Worm (Caenorhabditis elegans) whole organism, L3 larva: Measurements from ENCODE around the gene clec-263.

ENCODE experiments used
- ZK546.5 ChIP-seq: sonication (generic microtip); optimal IDR thresholded peaks from 2 replicates; lab custom pipeline; 2017; ENCODE audit warnings: missing biosample characterization, missing genetic modification characterization
- ama-1 ChIP-seq: fragments of 150-350 bp; optimal IDR thresholded peaks from 2 replicates; lab custom pipeline; 2018
- ceh-28 ChIP-seq: fragments of 150-350 bp; optimal IDR thresholded peaks from 2 replicates; lab custom pipeline; 2014; ENCODE audit warnings: missing biosample characterization, missing genetic modification reagents, missing genetic modification characterization
- ceh-9 ChIP-seq: sonication (generic microtip); optimal IDR thresholded peaks from 2 replicates; lab custom pipeline; 2018; ENCODE audit warnings: missing biosample characterization, missing genetic modification characterization
- daf-12 ChIP-seq: fragments of 150-350 bp; optimal IDR thresholded peaks from 2 replicates; lab custom pipeline; 2014; ENCODE audit warnings: missing biosample characterization, missing genetic modification reagents, missing genetic modification characterization
- elt-1 ChIP-seq: fragments of 150-350 bp; optimal IDR thresholded peaks from 2 replicates; lab custom pipeline; 2014; ENCODE audit warnings: missing biosample characterization, missing genetic modification characterization
- elt-2 ChIP-seq: sonication (generic microtip); optimal IDR thresholded peaks from 2 replicates; lab custom pipeline; 2016; ENCODE audit warnings: missing genetic modification reagents, mild to moderate bottlenecking, missing genetic modification characterization, missing compliant biosample characterization
- elt-3 ChIP-seq, 3 experiments: fragments of 150-350 bp in 1 of 3; sonication (generic microtip) in 2 of 3; optimal IDR thresholded peaks; 2 replicates in 2 of 3; 4 replicates in 1 of 3; lab custom pipeline; 2014 to 2017; ENCODE audit warnings: missing biosample characterization in 3 of 3, missing genetic modification characterization in 3 of 3
- fkh-10 ChIP-seq: sonication (generic microtip); optimal IDR thresholded peaks from 2 replicates; lab custom pipeline; 2017; ENCODE audit warnings: missing biosample characterization, missing genetic modification reagents, missing genetic modification characterization
- fkh-2 ChIP-seq: fragments of 150-350 bp; optimal IDR thresholded peaks from 2 replicates; lab custom pipeline; 2014; ENCODE audit warnings: missing biosample characterization, missing genetic modification reagents, missing genetic modification characterization
- fos-1 ChIP-seq: fragments of 150-350 bp; optimal IDR thresholded peaks from 2 replicates; lab custom pipeline; 2014; ENCODE audit warnings: missing biosample characterization, missing genetic modification characterization
- hmg-11 ChIP-seq: sonication (generic microtip); optimal IDR thresholded peaks from 2 replicates; lab custom pipeline; 2016; ENCODE audit warnings: missing genetic modification characterization, missing compliant biosample characterization
- jun-1 ChIP-seq: fragments of 150-350 bp; optimal IDR thresholded peaks from 2 replicates; lab custom pipeline; 2014; ENCODE audit warnings: missing biosample characterization, missing genetic modification reagents, missing genetic modification characterization
- lin-15B ChIP-seq: fragments of 150-350 bp; optimal IDR thresholded peaks from 2 replicates; lab custom pipeline; 2014; ENCODE audit warnings: missing biosample characterization, missing genetic modification characterization
- mdl-1 ChIP-seq: fragments of 150-350 bp; optimal IDR thresholded peaks from 2 replicates; lab custom pipeline; 2014; ENCODE audit warnings: missing biosample characterization, missing genetic modification characterization
- mml-1 ChIP-seq: fragments of 150-350 bp; sonication (generic microtip); optimal IDR thresholded peaks from 3 replicates; lab custom pipeline; 2014; ENCODE audit warnings: missing biosample characterization, missing genetic modification characterization
- nfya-1 ChIP-seq: sonication (generic microtip); optimal IDR thresholded peaks from 2 replicates; lab custom pipeline; 2017; ENCODE audit warnings: missing genetic modification characterization, mild to moderate bottlenecking, missing compliant biosample characterization, antibody characterized with exemption, moderate library complexity; ENCODE audit not compliant: insufficient read depth
- nhr-11 ChIP-seq: fragments of 150-350 bp; optimal IDR thresholded peaks from 2 replicates; lab custom pipeline; 2014; ENCODE audit warnings: missing biosample characterization, missing genetic modification characterization
- nhr-12 ChIP-seq: fragments of 150-350 bp; optimal IDR thresholded peaks from 2 replicates; lab custom pipeline; 2014; ENCODE audit warnings: missing biosample characterization, missing genetic modification characterization
- nhr-237 ChIP-seq: fragments of 150-350 bp; optimal IDR thresholded peaks from 2 replicates; lab custom pipeline; 2014; ENCODE audit warnings: missing biosample characterization, missing genetic modification characterization
- nhr-25 ChIP-seq: sonication (generic microtip); optimal IDR thresholded peaks from 2 replicates; lab custom pipeline; 2017; ENCODE audit warnings: missing biosample characterization, missing genetic modification characterization
- nhr-76 ChIP-seq: fragments of 150-350 bp; sonication (generic microtip); optimal IDR thresholded peaks from 5 replicates; lab custom pipeline; 2014; ENCODE audit warnings: missing biosample characterization, missing genetic modification characterization
- nhr-77 ChIP-seq: fragments of 150-350 bp; optimal IDR thresholded peaks from 2 replicates; lab custom pipeline; 2014; ENCODE audit warnings: missing biosample characterization, missing genetic modification characterization
- pha-4 ChIP-seq: fragments of 150-350 bp; optimal IDR thresholded peaks from 2 replicates; lab custom pipeline; 2014; ENCODE audit warnings: missing biosample characterization, missing genetic modification reagents, missing genetic modification characterization
- pqm-1 ChIP-seq: fragments of 150-350 bp; optimal IDR thresholded peaks from 2 replicates; lab custom pipeline; 2017; ENCODE audit warnings: missing biosample characterization, missing genetic modification characterization, inconsistent platforms
- sea-2 ChIP-seq: fragments of 150-350 bp; sonication (generic microtip); optimal IDR thresholded peaks from 4 replicates; lab custom pipeline; 2014; ENCODE audit warnings: missing biosample characterization, missing genetic modification reagents, missing genetic modification characterization
- skn-1 ChIP-seq: fragments of 150-350 bp; optimal IDR thresholded peaks from 2 replicates; lab custom pipeline; 2014; ENCODE audit warnings: missing biosample characterization, missing genetic modification characterization
- unc-39 ChIP-seq: sonication (generic microtip); optimal IDR thresholded peaks from 4 replicates; lab custom pipeline; 2017; ENCODE audit warnings: missing biosample characterization, missing genetic modification characterization
- zag-1 ChIP-seq: fragments of 150-350 bp; optimal IDR thresholded peaks from 2 replicates; lab custom pipeline; 2014; ENCODE audit warnings: missing biosample characterization, missing genetic modification characterization
- ztf-11 ChIP-seq: fragments of 150-350 bp; optimal IDR thresholded peaks from 2 replicates; lab custom pipeline; 2014; ENCODE audit warnings: missing biosample characterization, missing genetic modification characterization
- ztf-4 ChIP-seq: fragments of 150-350 bp; optimal IDR thresholded peaks from 2 replicates; lab custom pipeline; 2014; ENCODE audit warnings: missing biosample characterization, missing genetic modification characterization

clec-263 gene

ce11 chrV:20544610-20545009, 29.8 kb upstream of the clec-263 start:
- TF ChIP-seq ztf-11 = no peak
- no peak for TF ChIP-seq ceh-9
- no peak for TF ChIP-seq fkh-10 (GFP tag; lab: Kevin White, UChicago)
- TF ChIP-seq sea-2 = no peak
- TF ChIP-seq pha-4 (tag; lab: Kevin White, UChicago) = peak; percentile 16
- TF ChIP-seq elt-2 (tag; lab: Kevin White, UChicago) = peak; percentile 13
- TF ChIP-seq, all 47 proteins: peak for 2

ce11 chrV:20545742-20546141, 28.7 kb upstream of the clec-263 start:
- TF ChIP-seq elt-1 (tag; lab: Kevin White, UChicago) (no peak), nfya-1 (no peak), nhr-11 (tag; lab: Kevin White, UChicago) (no peak), nhr-77 (no peak), ceh-28 (no peak), nhr-25 (tag; lab: Kevin White, UChicago) (no peak), ztf-4 (tag; lab: Kevin White, UChicago) (no peak), pqm-1 (peak; percentile 71), mml-1 (no peak), mdl-1 (tag; lab: Kevin White, UChicago) (no peak), pha-4 (tag; lab: Kevin White, UChicago) (peak; percentile 53), elt-2 (tag; lab: Kevin White, UChicago) (peak; percentile 41), fkh-2 (tag; lab: Kevin White, UChicago) (no peak), daf-12 (tag; lab: Kevin White, UChicago) (no peak), lin-15B (tag; lab: Kevin White, UChicago) (no peak), ztf-11 (no peak)
- TF ChIP-seq, all 47 proteins: peak for 3

ce11 chrV:20547048-20547447, 27.4 kb upstream of the clec-263 start, which contains the start of gene Y38H6C.18:
TSS of gene Y38H6C.18 (minus strand) at chrV:20547148.
- TF ChIP-seq skn-1 (tag; lab: Kevin White, UChicago) (no peak), nfya-1 (no peak), ama-1 (lab: Kevin White, UChicago) (no peak), fkh-2 (tag; lab: Kevin White, UChicago) (no peak), ceh-9 (no peak), jun-1 (tag; lab: Kevin White, UChicago) (no peak), nhr-76 (tag; lab: Kevin White, UChicago) (no peak), fos-1 (tag; lab: Kevin White, UChicago) (no peak), daf-12 (tag; lab: Kevin White, UChicago) (no peak), lin-15B (tag; lab: Kevin White, UChicago) (no peak)

ce11 chrV:20551096-20551495, 23.3 kb upstream of the clec-263 start, which contains the start of gene Y38H6C.20:
TSS of gene Y38H6C.20 (minus strand) at chrV:20551196.
- no peak for TF ChIP-seq fos-1 (tag; lab: Kevin White, UChicago)
- TF ChIP-seq nhr-12 = no peak

- TF ChIP-seq mml-1 (no peak), nhr-76 (tag; lab: Kevin White, UChicago) (no peak), ztf-4 (tag; lab: Kevin White, UChicago) (no peak), ceh-28 (no peak), unc-39 (no peak)
Observed at ce11 chrV:20552971-20553370, 21.4 kb upstream of the clec-263 start, which contains the start of gene vmo-1. TSS of gene vmo-1 (minus strand) at chrV:20553071.

- TF ChIP-seq pha-4 (tag; lab: Kevin White, UChicago) = no peak
- TF ChIP-seq nhr-76 (tag; lab: Kevin White, UChicago) = no peak
- TF ChIP-seq ceh-28 = no peak
- no peak for TF ChIP-seq hmg-11 (tag; lab: Kevin White, UChicago)
- TF ChIP-seq elt-3 (tag; optimal IDR thresholded peaks at IDR 0.05; lab: Kevin White, UChicago) = no peak
- TF ChIP-seq ZK546.5 (tag; lab: Kevin White, UChicago) = no peak
- no peak for TF ChIP-seq zag-1 (tag; lab: Kevin White, UChicago)
- TF ChIP-seq elt-1 (tag; lab: Kevin White, UChicago) = no peak
- no peak for TF ChIP-seq mdl-1 (tag; lab: Kevin White, UChicago)
- no peak for TF ChIP-seq nhr-237
- no peak for TF ChIP-seq skn-1 (tag; lab: Kevin White, UChicago)
Observed at ce11 chrV:20555120-20555519, 19.3 kb upstream of the clec-263 start, which contains the start of gene Y38H6C.21. TSS of gene Y38H6C.21 (minus strand) at chrV:20555267.
